Fruit fly (Drosophila melanogaster) Kc167 (cell line): ENCODE results near the gene MTA1-like.

Experiments
- Sin3A ChIP-seq: fragments of >200 bp; optimal IDR thresholded peaks from 2 replicates; lab custom pipeline; 2018; ENCODE audit warnings: missing external identifiers
- insv ChIP-seq: fragments of >200 bp; optimal IDR thresholded peaks from 3 replicates; lab custom pipeline; 2018; ENCODE audit warnings: missing external identifiers
- psq ChIP-seq: fragments of >200 bp; optimal IDR thresholded peaks from 2 replicates; lab custom pipeline; 2017; ENCODE audit warnings: missing external identifiers

- TF ChIP-seq psq (lab: Kevin White, UChicago) = no peak
- TF ChIP-seq insv (lab: Kevin White, UChicago) = no peak
- no peak for TF ChIP-seq Sin3A
Observed at dm6 chr3R:5592009-5592572, 56.4 kb downstream of the MTA1-like start.
